Worm (Caenorhabditis elegans): Measurements from ENCODE around the gene dnj-1.

DNA sequence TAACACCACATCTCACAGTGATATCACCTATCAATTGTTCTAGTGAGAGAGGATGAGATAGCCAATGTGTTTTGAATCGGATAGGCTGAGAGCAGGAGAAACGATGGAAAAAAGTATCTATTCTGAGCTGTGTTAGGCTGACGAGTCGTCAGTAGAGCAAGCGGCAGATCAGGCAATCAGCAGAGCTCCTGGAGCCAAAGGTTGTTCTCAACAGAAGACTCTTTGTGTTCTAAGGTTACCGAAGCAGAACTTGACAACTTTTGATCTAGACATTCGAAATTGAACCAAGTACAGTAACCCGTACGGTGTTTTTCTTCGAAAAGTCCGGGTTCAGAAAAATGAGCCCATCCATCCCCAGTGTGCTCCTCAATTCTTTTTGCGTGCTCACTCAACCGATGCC is 53.9 kb downstream of the dnj-1 start:
- TF ChIP-seq hmbx-1 (tag; optimal IDR thresholded peaks at IDR 0.05): no peak
- no peak for TF ChIP-seq hnd-1 (tag; optimal IDR thresholded peaks at IDR 0.05)
- TF ChIP-seq ama-1 (optimal IDR thresholded peaks at IDR 0.05): no peak
